Worm (Caenorhabditis elegans): Measurements from ENCODE around the gene C18F10.2.

DNA sequence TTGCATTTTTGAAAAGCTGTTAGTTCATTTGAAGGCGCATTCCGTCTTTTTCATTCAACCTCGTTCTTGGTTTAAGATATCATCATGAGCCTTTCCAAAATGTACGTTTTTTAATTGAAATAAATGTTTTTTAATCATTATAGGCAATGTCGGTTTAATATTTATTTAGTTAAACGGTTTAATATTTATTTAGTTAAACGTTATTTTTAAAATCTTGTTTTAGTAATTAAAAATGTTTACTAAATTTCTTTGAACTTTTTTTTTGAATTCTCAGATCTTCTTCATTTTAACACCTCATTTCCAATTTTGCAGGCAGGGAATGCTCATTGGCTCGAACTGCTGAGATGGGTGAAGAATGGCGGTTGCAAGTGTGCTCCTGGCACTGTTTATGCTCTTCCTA lies 36.1 kb downstream of the C18F10.2 start, which contains the start of gene gar-2:
- TF ChIP-seq pqm-1 (tag; optimal IDR thresholded peaks at IDR 0.05) (no peak), ets-4 (tag; optimal IDR thresholded peaks at IDR 0.05) (no peak), lin-11 (tag; optimal IDR thresholded peaks at IDR 0.05) (no peak)
